Fruit fly (Drosophila melanogaster) whole organism, embryonic: ENCODE results near the gene CG15196.

Source experiments
- Abd-B ChIP-seq: fragments of 200-800 bp; sonication (Bioruptor generic); optimal IDR thresholded peaks from 2 replicates; lab custom pipeline; 2018; ENCODE audit warnings: missing biosample characterization, mild to moderate bottlenecking, missing genetic modification characterization, moderate library complexity
- Aef1 ChIP-seq: fragments of 200-800 bp; sonication (Bioruptor generic); IDR thresholded peaks from 3 replicates; pipeline ENCODE4 v1.3.6; 2022; ENCODE audit warnings: missing biosample characterization, missing genetic modification characterization
- Atf-2 ChIP-seq: fragments of 200-800 bp; sonication (Bioruptor generic); optimal IDR thresholded peaks from 2 replicates; lab custom pipeline; 2016; ENCODE audit warnings: missing biosample characterization, missing genetic modification characterization
- Atf6 ChIP-seq: fragments of 200-800 bp; sonication (Bioruptor generic); IDR thresholded peaks from 2 replicates; pipeline ENCODE4 v1.3.6; 2022; ENCODE audit warnings: missing biosample characterization, missing genetic modification characterization
- B-H1 ChIP-seq: fragments of 200-800 bp; sonication (Bioruptor generic); IDR thresholded peaks from 3 replicates; pipeline ENCODE4 v1.3.6; 2022; ENCODE audit warnings: missing biosample characterization, missing genetic modification characterization
- CG14014 ChIP-seq: fragments of 200-800 bp; sonication (Bioruptor generic); IDR thresholded peaks from 2 replicates; pipeline ENCODE4 v1.3.6; 2022; ENCODE audit warnings: missing biosample characterization, missing genetic modification characterization
- CG16779 ChIP-seq: fragments of 200-800 bp; sonication (Bioruptor generic); IDR thresholded peaks from 2 replicates; pipeline ENCODE4 v1.3.6; 2022; ENCODE audit warnings: missing biosample characterization, missing genetic modification characterization
- CG17829 ChIP-seq: fragments of 200-800 bp; optimal IDR thresholded peaks from 2 replicates; lab custom pipeline; 2019; ENCODE audit warnings: missing biosample characterization, mild to moderate bottlenecking, missing genetic modification characterization, moderate library complexity
- CG18476 ChIP-seq: fragments of 200-800 bp; sonication (Bioruptor generic); optimal IDR thresholded peaks from 2 replicates; lab custom pipeline; 2016; ENCODE audit warnings: missing biosample characterization, mild to moderate bottlenecking, missing genetic modification characterization
- CG2199 ChIP-seq: fragments of 200-800 bp; sonication (Bioruptor generic); IDR thresholded peaks from 3 replicates; pipeline ENCODE4 v1.3.6; 2022; ENCODE audit warnings: missing biosample characterization, missing genetic modification characterization
- CG30403 ChIP-seq: fragments of 200-800 bp; sonication (Bioruptor generic); optimal IDR thresholded peaks from 3 replicates; lab custom pipeline; 2016; ENCODE audit warnings: missing biosample characterization, missing genetic modification characterization
- CG3065 ChIP-seq: fragments of 200-800 bp; sonication (Bioruptor generic); optimal IDR thresholded peaks from 2 replicates; lab custom pipeline; 2016; ENCODE audit warnings: missing biosample characterization, missing genetic modification characterization
- CG32767 ChIP-seq: fragments of 200-800 bp; sonication (Bioruptor generic); IDR thresholded peaks from 2 replicates; pipeline ENCODE4 v1.3.6; 2022; ENCODE audit warnings: missing biosample characterization, missing genetic modification characterization
- CG3847 ChIP-seq: fragments of 200-800 bp; sonication (Bioruptor generic); IDR thresholded peaks from 2 replicates; pipeline ENCODE4 v1.3.6; 2022; ENCODE audit warnings: missing biosample characterization, missing genetic modification characterization
- CG6683 ChIP-seq: fragments of 200-800 bp; sonication (Bioruptor generic); optimal IDR thresholded peaks from 2 replicates; lab custom pipeline; 2017; ENCODE audit warnings: missing biosample characterization, mild to moderate bottlenecking, missing genetic modification characterization, missing genetic modification reagents
- CG7556 ChIP-seq: fragments of 200-800 bp; sonication (Bioruptor generic); optimal IDR thresholded peaks from 2 replicates; lab custom pipeline; 2017; ENCODE audit warnings: missing biosample characterization, mild to moderate bottlenecking, missing genetic modification characterization
- CG7745 ChIP-seq: fragments of 200-800 bp; sonication (Bioruptor generic); optimal IDR thresholded peaks from 2 replicates; lab custom pipeline; 2018; ENCODE audit warnings: missing biosample characterization, mild to moderate bottlenecking, missing genetic modification characterization, moderate library complexity
- CG8944 ChIP-seq: fragments of 200-800 bp; sonication (Bioruptor generic); optimal IDR thresholded peaks from 3 replicates; lab custom pipeline; 2016; ENCODE audit warnings: missing biosample characterization, missing genetic modification characterization
- E2f1 ChIP-seq: fragments of 200-800 bp; sonication (Bioruptor generic); IDR thresholded peaks from 2 replicates; pipeline ENCODE4 v1.3.6; 2022; ENCODE audit warnings: missing biosample characterization, missing genetic modification characterization
- Eip74EF ChIP-seq, 2 experiments: fragments of 200-800 bp in 1 of 2; fragments of >200 bp in 1 of 2; sonication (Bioruptor generic) in 1 of 2; optimal IDR thresholded peaks; 2 replicates each; lab custom pipeline; 2017 to 2019; ENCODE audit warnings: missing biosample characterization in 2 of 2, missing genetic modification characterization in 2 of 2, mild to moderate bottlenecking in 1 of 2, moderate library complexity in 1 of 2
- Ets65A ChIP-seq: fragments of 200-800 bp; sonication (Bioruptor generic); peaks from one replicate; lab custom pipeline; 2016; ENCODE audit warnings: missing biosample characterization, missing genetic modification characterization
- Ets97D ChIP-seq: fragments of 200-800 bp; sonication (Bioruptor generic); optimal IDR thresholded peaks from 3 replicates; lab custom pipeline; 2016; ENCODE audit warnings: missing biosample characterization, missing genetic modification characterization
- NFAT ChIP-seq: fragments of 200-800 bp; sonication (Bioruptor generic); IDR thresholded peaks from 2 replicates; pipeline ENCODE4 v1.3.6; 2022; ENCODE audit warnings: missing biosample characterization, missing genetic modification characterization
- NfI ChIP-seq: fragments of 200-800 bp; sonication (Bioruptor generic); optimal IDR thresholded peaks from 3 replicates; lab custom pipeline; 2018; ENCODE audit warnings: missing biosample characterization, mild to moderate bottlenecking, missing genetic modification characterization, moderate library complexity
- Opbp ChIP-seq: fragments of 200-800 bp; sonication (Bioruptor generic); IDR thresholded peaks from 3 replicates; pipeline ENCODE4 v1.3.6; 2022; ENCODE audit warnings: missing biosample characterization, missing genetic modification characterization; ENCODE audit not compliant: partially characterized antibody
- Six4 ChIP-seq: fragments of 200-800 bp; sonication (Bioruptor generic); optimal IDR thresholded peaks from 2 replicates; lab custom pipeline; 2016; ENCODE audit warnings: missing biosample characterization, missing genetic modification characterization
- Usf ChIP-seq: fragments of 200-800 bp; sonication (Bioruptor generic); optimal IDR thresholded peaks from 2 replicates; lab custom pipeline; 2017; ENCODE audit warnings: missing genotype, missing biosample characterization, missing genetic modification characterization
- bcd ChIP-seq: fragments of 200-800 bp; sonication (Bioruptor generic); optimal IDR thresholded peaks from 2 replicates; lab custom pipeline; 2017; ENCODE audit warnings: missing biosample characterization, mild to moderate bottlenecking, missing genetic modification characterization
- cato ChIP-seq: fragments of 200-800 bp; sonication (Bioruptor generic); optimal IDR thresholded peaks from 2 replicates; lab custom pipeline; 2016; ENCODE audit warnings: missing biosample characterization, missing genetic modification characterization, borderline replicate concordance
- da ChIP-seq: fragments of 200-800 bp; sonication (Bioruptor generic); optimal IDR thresholded peaks from 2 replicates; lab custom pipeline; 2016; ENCODE audit warnings: missing biosample characterization, missing genetic modification characterization
- fu2 ChIP-seq: fragments of 200-800 bp; sonication (Bioruptor generic); optimal IDR thresholded peaks from 2 replicates; lab custom pipeline; 2016; ENCODE audit warnings: missing biosample characterization, missing genetic modification characterization
- gcm ChIP-seq: fragments of 200-800 bp; sonication (Bioruptor generic); optimal IDR thresholded peaks from 2 replicates; lab custom pipeline; 2019; ENCODE audit warnings: missing biosample characterization, mild to moderate bottlenecking, missing genetic modification characterization, moderate library complexity
- gsb-n ChIP-seq: fragments of 200-800 bp; sonication (Bioruptor generic); optimal IDR thresholded peaks from 3 replicates; lab custom pipeline; 2018; ENCODE audit warnings: missing biosample characterization, mild to moderate bottlenecking, missing genetic modification characterization
- ind ChIP-seq: fragments of 200-800 bp; sonication (Bioruptor generic); optimal IDR thresholded peaks from 3 replicates; lab custom pipeline; 2016; ENCODE audit warnings: missing biosample characterization, missing genetic modification characterization
- jigr1 ChIP-seq: fragments of 200-800 bp; sonication (Bioruptor generic); IDR thresholded peaks from 3 replicates; pipeline ENCODE4 v1.3.6; 2022; ENCODE audit warnings: missing biosample characterization, missing genetic modification characterization
- otp ChIP-seq: fragments of 200-800 bp; sonication (Bioruptor generic); IDR thresholded peaks from 3 replicates; pipeline ENCODE4, ENCODE4 v1.3.6; 2022; ENCODE audit warnings: missing biosample characterization, missing genetic modification characterization
- pan ChIP-seq, 4 experiments: fragments of >200 bp in 3 of 4; fragments of 200-800 bp in 1 of 4; sonication (Bioruptor generic) in 1 of 4; optimal IDR thresholded peaks in 3 of 4; IDR thresholded peaks in 1 of 4; 2 replicates each; pipeline versions ENCODE4 v1.3.6 to Lab custom; 2017 to 2022; ENCODE audit warnings: missing biosample characterization in 2 of 4, missing genetic modification characterization in 2 of 4, mixed read lengths in 1 of 4
- pnt ChIP-seq: fragments of 200-800 bp; sonication (Bioruptor generic); optimal IDR thresholded peaks from 3 replicates; lab custom pipeline; 2016; ENCODE audit warnings: missing biosample characterization, missing genetic modification characterization
- pzg ChIP-seq: fragments of 200-800 bp; sonication (Bioruptor generic); optimal IDR thresholded peaks from 3 replicates; lab custom pipeline; 2018; ENCODE audit warnings: missing biosample characterization, mild to moderate bottlenecking, missing genetic modification characterization, moderate library complexity
- run ChIP-seq: fragments of 200-800 bp; sonication (Bioruptor generic); optimal IDR thresholded peaks from 3 replicates; lab custom pipeline; 2018; ENCODE audit warnings: missing biosample characterization, mild to moderate bottlenecking, missing genetic modification characterization
- sens ChIP-seq: fragments of 200-800 bp; sonication (Bioruptor generic); peaks from one replicate; lab custom pipeline; 2016; ENCODE audit warnings: missing biosample characterization, missing genetic modification characterization
- sug ChIP-seq: fragments of 200-800 bp; optimal IDR thresholded peaks from 2 replicates; lab custom pipeline; 2019; ENCODE audit warnings: missing biosample characterization, mild to moderate bottlenecking, missing genetic modification characterization, moderate library complexity
- tll ChIP-seq, 2 experiments: fragments of 200-800 bp in 1 of 2; fragments of >200 bp in 1 of 2; sonication (Bioruptor generic) in 1 of 2; optimal IDR thresholded peaks; 2 replicates each; lab custom pipeline; 2017 to 2019; ENCODE audit warnings: missing biosample characterization in 2 of 2, missing genetic modification characterization in 2 of 2, mild to moderate bottlenecking in 1 of 2, moderate library complexity in 1 of 2
- vvl ChIP-seq: fragments of 200-800 bp; sonication (Bioruptor generic); IDR thresholded peaks from 2 replicates; pipeline ENCODE4 v1.3.6; 2022; ENCODE audit warnings: missing biosample characterization, missing genetic modification characterization
- zen ChIP-seq: fragments of 200-800 bp; sonication (Bioruptor generic); optimal IDR thresholded peaks from 3 replicates; lab custom pipeline; 2018; ENCODE audit warnings: missing biosample characterization, mild to moderate bottlenecking, missing genetic modification characterization, moderate library complexity

The CG15196 gene

DNA sequence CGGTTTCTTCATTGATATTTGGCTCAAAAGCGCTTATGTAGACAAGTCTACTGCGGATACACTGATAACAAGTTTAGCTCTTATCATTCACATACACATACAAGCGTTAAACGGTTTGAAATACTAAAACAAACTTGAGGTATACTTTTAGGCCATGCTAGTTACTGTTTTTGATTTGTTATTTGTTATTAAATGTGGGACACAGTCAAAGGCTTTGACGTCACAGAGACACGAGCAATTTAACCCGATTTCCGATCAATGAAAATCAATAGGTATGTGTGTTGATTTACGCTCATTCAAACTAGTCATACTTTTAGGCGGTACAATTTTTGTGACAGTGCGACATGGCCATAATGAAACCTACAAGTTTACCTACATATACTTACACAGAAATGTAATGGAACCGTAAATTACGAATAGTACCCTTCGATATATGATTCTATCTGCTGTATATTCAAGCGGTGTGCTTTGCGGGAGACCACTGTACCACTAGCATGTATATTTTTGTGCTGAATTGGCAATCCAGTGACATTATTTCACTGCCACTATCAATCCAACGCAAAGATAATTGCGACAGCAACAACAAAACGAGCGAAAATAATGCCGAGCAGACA lies 37.2 kb downstream of the CG15196 start (continued):
- TF ChIP-seq run (tag; lab: Kevin White, UChicago) (no peak), gcm (GFP tag; lab: Kevin White, UChicago) (no peak), Usf (GFP tag; lab: Kevin White, UChicago) (peak; percentile 73)

DNA sequence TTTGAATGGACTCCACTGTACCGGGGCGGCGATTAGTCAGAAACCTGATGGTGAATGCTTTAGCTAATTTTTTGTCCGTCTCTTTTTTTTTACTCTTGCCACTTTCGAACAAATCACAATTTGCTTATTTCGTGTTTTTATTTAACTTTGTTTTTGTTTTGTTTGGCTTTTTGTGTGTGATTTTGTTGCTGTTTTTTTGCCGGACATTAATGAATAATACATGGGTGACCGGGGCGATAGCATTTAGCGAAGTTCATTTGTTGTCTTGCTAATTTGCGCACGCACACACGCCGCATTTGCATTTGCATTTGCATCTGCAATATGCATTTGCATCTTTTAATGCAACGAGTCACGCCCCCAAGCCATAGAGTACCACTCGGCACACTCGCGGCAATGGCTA lies 38.9 kb downstream of the CG15196 start:
- TF ChIP-seq vvl (GFP tag; lab: Robert Waterston, UW), result peak; percentile 55; the same call in 1 of the 2 replicates
- no peak for TF ChIP-seq Six4 (GFP tag; lab: Kevin White, UChicago)
- peak; percentile 19 for TF ChIP-seq sens (GFP tag; lab: Kevin White, UChicago)
- no peak for TF ChIP-seq B-H1 (GFP tag; lab: Robert Waterston, UW)
- TF ChIP-seq Ets97D (GFP tag; lab: Kevin White, UChicago), result no peak
- peak; percentile 60 for TF ChIP-seq Ets65A

- TF ChIP-seq gsb-n (tag; lab: Kevin White, UChicago) (peak; percentile 68), Atf-2 (GFP tag; lab: Kevin White, UChicago) (peak; percentile 73), Eip74EF (GFP tag; optimal IDR thresholded peaks at IDR 0.05; lab: Kevin White, UChicago) (peak in 1 of 2 experiments; percentile 67), sug (tag; lab: Kevin White, UChicago) (peak; percentile 84), CG16779 (GFP tag; lab: Robert Waterston, UW) (peak; percentile 64; the same call in 1 of the 2 replicates), fu2 (GFP tag; lab: Kevin White, UChicago) (peak; percentile 83), CG3065 (no peak), CG7745 (tag; lab: Kevin White, UChicago) (no peak), CG7556 (GFP tag; lab: Kevin White, UChicago) (peak; percentile 81), Opbp (GFP tag; lab: Robert Waterston, UW) (no peak), CG32767 (GFP tag; lab: Robert Waterston, UW) (peak; percentile 84), Abd-B (GFP tag; lab: Kevin White, UChicago) (peak; percentile 76), CG30403 (GFP tag; lab: Kevin White, UChicago) (peak; percentile 81), NFAT (GFP tag; lab: Robert Waterston, UW) (peak; percentile 72), pan (optimal IDR thresholded peaks at IDR 0.05; lab: Kevin White, UChicago) (no peak), pan (GFP tag; optimal IDR thresholded peaks at IDR 0.05 in 1 of 2, IDR thresholded peaks at IDR 0.05 in 1 of 2) (peak in 1 of 2 experiments; percentile 91), pzg (GFP tag; lab: Kevin White, UChicago) (peak; percentile 5), CG3847 (GFP tag; lab: Robert Waterston, UW) (peak; percentile 82), pnt (peak; percentile 86), E2f1 (GFP tag; lab: Robert Waterston, UW) (peak; percentile 86), da (GFP tag; lab: Kevin White, UChicago) (peak; percentile 29), jigr1 (GFP tag; lab: Robert Waterston, UW) (peak; percentile 63; the same call in 2 of the 3 replicates), Atf6 (peak; percentile 85), bcd (peak; percentile 83), NfI (GFP tag; lab: Kevin White, UChicago) (peak; percentile 88), tll (GFP tag; optimal IDR thresholded peaks at IDR 0.05; lab: Kevin White, UChicago) (peak; percentile 5 to 37), CG6683 (GFP tag; lab: Kevin White, UChicago) (peak; percentile 50), CG14014 (GFP tag; lab: Robert Waterston, UW) (peak; percentile 89), otp (GFP tag; lab: Robert Waterston, UW) (peak; percentile 84), CG18476 (GFP tag; lab: Kevin White, UChicago) (peak; percentile 54), zen (tag; lab: Kevin White, UChicago) (peak; percentile 95), CG2199 (GFP tag; lab: Robert Waterston, UW) (peak; percentile 80; the same call in 1 of the 3 replicates), CG8944 (GFP tag; lab: Kevin White, UChicago) (peak; percentile 81), ind (GFP tag; lab: Kevin White, UChicago) (peak; percentile 88), CG17829 (tag; lab: Kevin White, UChicago) (peak; percentile 79), Aef1 (GFP tag; lab: Robert Waterston, UW) (peak; percentile 87), run (tag; lab: Kevin White, UChicago) (peak; percentile 48), cato (GFP tag; lab: Kevin White, UChicago) (peak; percentile 49)
Observed at dm6 chrX:11449476-11450119, 39.9 kb downstream of the CG15196 start.
